Worm (Caenorhabditis elegans): ENCODE results near the gene Y66D12A.1.

The Y66D12A.1 gene

ce11 chrIII:11607870-11608269, at the start of gene Y66D12A.1:
TSS of gene Y66D12A.1 (plus strand) at chrIII:11608170.
- TF ChIP-seq sma-3 (GFP tag; optimal IDR thresholded peaks at IDR 0.05) (no peak), elt-1 (tag; optimal IDR thresholded peaks at IDR 0.05) (no peak), crh-2 (tag; optimal IDR thresholded peaks at IDR 0.05) (no peak), snpc-4 (tag; optimal IDR thresholded peaks at IDR 0.05) (no peak)

- peak; percentile 15 for TF ChIP-seq ceh-16 (tag; optimal IDR thresholded peaks at IDR 0.05)
- TF ChIP-seq gmeb-1 (tag; optimal IDR thresholded peaks at IDR 0.05) = no peak
- TF ChIP-seq lsy-2 (tag; optimal IDR thresholded peaks at IDR 0.05) = no peak
- no peak for TF ChIP-seq lin-39 (tag; optimal IDR thresholded peaks at IDR 0.05)
- no peak for TF ChIP-seq lin-13 (GFP tag; optimal IDR thresholded peaks at IDR 0.05)
- no peak for TF ChIP-seq nhr-237 (tag; optimal IDR thresholded peaks at IDR 0.05)
- TF ChIP-seq ztf-11 (tag; optimal IDR thresholded peaks at IDR 0.05) = no peak
- no peak for TF ChIP-seq aly-2 (tag; optimal IDR thresholded peaks at IDR 0.05)
- TF ChIP-seq R02D3.7 (tag; optimal IDR thresholded peaks at IDR 0.05) = no peak
- TF ChIP-seq snpc-4 (tag; optimal IDR thresholded peaks at IDR 0.05) = no peak
- TF ChIP-seq egl-27 (tag; optimal IDR thresholded peaks at IDR 0.05) = peak; percentile 6
- no peak for TF ChIP-seq fos-1 (tag; optimal IDR thresholded peaks at IDR 0.05)
- TF ChIP-seq nhr-25 (tag; optimal IDR thresholded peaks at IDR 0.05) = peak; percentile 36
- TF ChIP-seq blmp-1 (tag; optimal IDR thresholded peaks at IDR 0.05; ENCODE audit: insufficient read depth) = no peak
- TF ChIP-seq nhr-23 (tag; optimal IDR thresholded peaks at IDR 0.05) = no peak
- no peak for TF ChIP-seq unc-55 (GFP tag; optimal IDR thresholded peaks at IDR 0.05)
- no peak for TF ChIP-seq dmd-4 (tag; optimal IDR thresholded peaks at IDR 0.05)
- TF ChIP-seq elt-1 (tag; optimal IDR thresholded peaks at IDR 0.05) = no peak
- TF ChIP-seq mdl-1 (tag; optimal IDR thresholded peaks at IDR 0.05) = no peak
- no peak for TF ChIP-seq F13H6.1 (tag; optimal IDR thresholded peaks at IDR 0.05)
Observed at ce11 chrIII:11558251-11558650, 49.7 kb upstream of the Y66D12A.1 start.

ce11 chrIII:11559677-11560076, 48.3 kb upstream of the Y66D12A.1 start:
- TF ChIP-seq nhr-25 (tag; optimal IDR thresholded peaks at IDR 0.05) (peak; percentile 62), lsy-2 (tag; optimal IDR thresholded peaks at IDR 0.05) (no peak), blmp-1 (tag; optimal IDR thresholded peaks at IDR 0.05; ENCODE audit: insufficient read depth) (peak; percentile 6), nhr-77 (tag; optimal IDR thresholded peaks at IDR 0.05) (no peak), ZK546.5 (tag; optimal IDR thresholded peaks at IDR 0.05) (no peak), sma-3 (GFP tag; optimal IDR thresholded peaks at IDR 0.05) (no peak)

- TF ChIP-seq unc-62 (GFP tag; optimal IDR thresholded peaks at IDR 0.05) (no peak), unc-55 (GFP tag; optimal IDR thresholded peaks at IDR 0.05) (no peak), nhr-77 (tag; optimal IDR thresholded peaks at IDR 0.05) (no peak), R02D3.7 (tag; optimal IDR thresholded peaks at IDR 0.05) (no peak), ztf-11 (tag; optimal IDR thresholded peaks at IDR 0.05) (no peak), nhr-129 (tag; optimal IDR thresholded peaks at IDR 0.05) (no peak), skn-1 (tag; optimal IDR thresholded peaks at IDR 0.05) (no peak), peb-1 (tag; optimal IDR thresholded peaks at IDR 0.05) (no peak), nhr-25 (tag; optimal IDR thresholded peaks at IDR 0.05) (no peak), alr-1 (tag; optimal IDR thresholded peaks at IDR 0.05) (no peak), blmp-1 (tag; optimal IDR thresholded peaks at IDR 0.05; ENCODE audit: insufficient read depth) (no peak), lin-13 (GFP tag; optimal IDR thresholded peaks at IDR 0.05) (no peak), sma-3 (GFP tag; optimal IDR thresholded peaks at IDR 0.05) (no peak), lsy-2 (tag; optimal IDR thresholded peaks at IDR 0.05) (no peak)
Observed at ce11 chrIII:11560504-11561202, 47.3 kb upstream of the Y66D12A.1 start, which contains the start of gene ztf-29. TSS of gene ztf-29 (plus strand) at chrIII:11561152.

ce11 chrIII:11561597-11561996, 46.4 kb upstream of the Y66D12A.1 start:
- TF ChIP-seq nhr-25 (tag; optimal IDR thresholded peaks at IDR 0.05) (no peak), blmp-1 (tag; optimal IDR thresholded peaks at IDR 0.05; ENCODE audit: insufficient read depth) (no peak), lin-39 (tag; optimal IDR thresholded peaks at IDR 0.05) (no peak), sma-3 (GFP tag; optimal IDR thresholded peaks at IDR 0.05) (no peak), peb-1 (tag; optimal IDR thresholded peaks at IDR 0.05) (no peak), nhr-10 (tag; optimal IDR thresholded peaks at IDR 0.05) (no peak), Y55F3AM.14 (GFP tag; optimal IDR thresholded peaks at IDR 0.05) (no peak), nhr-77 (tag; optimal IDR thresholded peaks at IDR 0.05) (no peak), ZK546.5 (tag; optimal IDR thresholded peaks at IDR 0.05) (no peak), lin-11 (tag; optimal IDR thresholded peaks at IDR 0.05) (no peak), sma-9 (GFP tag; optimal IDR thresholded peaks at IDR 0.05) (no peak), sma-9 (tag; optimal IDR thresholded peaks at IDR 0.05) (no peak), unc-62 (GFP tag; optimal IDR thresholded peaks at IDR 0.05) (no peak), ceh-16 (tag; optimal IDR thresholded peaks at IDR 0.05) (no peak), zag-1 (tag; optimal IDR thresholded peaks at IDR 0.05) (no peak), ztf-4 (tag; optimal IDR thresholded peaks at IDR 0.05) (no peak), ztf-11 (tag; optimal IDR thresholded peaks at IDR 0.05) (no peak), elt-1 (tag; optimal IDR thresholded peaks at IDR 0.05) (no peak), nhr-11 (tag; optimal IDR thresholded peaks at IDR 0.05) (no peak)

Measured in whole organism, L2 larva.